Fruit fly (Drosophila melanogaster): ENCODE data around the gene JhI-21.

DNA sequence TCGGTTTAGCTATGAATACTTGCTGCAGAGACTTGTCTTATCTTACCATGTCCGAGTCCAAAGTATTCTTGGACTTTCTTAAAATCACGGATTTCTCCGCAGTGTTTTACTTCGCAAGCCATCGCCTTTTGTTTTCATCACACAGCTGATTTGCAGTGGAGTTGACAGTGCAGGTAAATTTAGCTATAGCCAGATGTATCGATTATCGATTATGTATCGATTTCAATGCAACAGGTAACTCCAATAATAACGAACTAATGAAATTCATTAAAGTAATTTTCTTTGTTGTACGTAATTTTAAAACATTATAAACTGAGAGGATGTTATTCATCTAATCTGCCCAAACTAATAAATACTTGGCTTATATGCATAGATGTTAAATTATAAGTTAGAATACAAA is 7.2 kb upstream of the JhI-21 start, which contains the start of gene Rab3-GAP:
- no peak for TF ChIP-seq pan (optimal IDR thresholded peaks at IDR 0.05)
- TF ChIP-seq CG8478 (optimal IDR thresholded peaks at IDR 0.05), result no peak
- TF ChIP-seq Dll (optimal IDR thresholded peaks at IDR 0.05), result no peak
